Worm (Caenorhabditis elegans) whole organism, mixed stage, embryonic: ENCODE results near the gene F46C5.1.

ENCODE experiments used
- blmp-1 ChIP-seq: fragments of 150-350 bp; optimal IDR thresholded peaks from 2 replicates; lab custom pipeline; 2014; ENCODE audit warnings: missing biosample characterization, missing genetic modification characterization
- elt-3 ChIP-seq: fragments of 150-350 bp; optimal IDR thresholded peaks from 2 replicates; lab custom pipeline; 2014; ENCODE audit warnings: missing biosample characterization, missing genetic modification characterization
- lsy-2 ChIP-seq: fragments of 150-350 bp; optimal IDR thresholded peaks from 2 replicates; lab custom pipeline; 2014; ENCODE audit warnings: missing biosample characterization, missing genetic modification characterization
- mep-1 ChIP-seq: fragments of 150-350 bp; optimal IDR thresholded peaks from 2 replicates; lab custom pipeline; 2017; ENCODE audit warnings: missing biosample characterization, missing genetic modification reagents, missing genetic modification characterization, inconsistent platforms
- nhr-12 ChIP-seq: fragments of 150-350 bp; optimal IDR thresholded peaks from 2 replicates; lab custom pipeline; 2014; ENCODE audit warnings: missing biosample characterization, missing genetic modification characterization
- nhr-76 ChIP-seq: sonication (generic microtip); optimal IDR thresholded peaks from 2 replicates; lab custom pipeline; 2017; ENCODE audit warnings: missing biosample characterization, missing genetic modification characterization
- snpc-4 ChIP-seq: fragments of 150-350 bp; optimal IDR thresholded peaks from 2 replicates; lab custom pipeline; 2014; ENCODE audit warnings: missing biosample characterization, missing genetic modification characterization
- sptf-1 ChIP-seq: sonication (generic microtip); optimal IDR thresholded peaks from 2 replicates; lab custom pipeline; 2017; ENCODE audit warnings: mild to moderate bottlenecking, missing genetic modification characterization, moderate library complexity, missing compliant biosample characterization
- unc-62 ChIP-seq: fragments of 150-350 bp; optimal IDR thresholded peaks from 2 replicates; lab custom pipeline; 2014; ENCODE audit warnings: missing biosample characterization, missing genetic modification reagents, missing genetic modification characterization

DNA sequence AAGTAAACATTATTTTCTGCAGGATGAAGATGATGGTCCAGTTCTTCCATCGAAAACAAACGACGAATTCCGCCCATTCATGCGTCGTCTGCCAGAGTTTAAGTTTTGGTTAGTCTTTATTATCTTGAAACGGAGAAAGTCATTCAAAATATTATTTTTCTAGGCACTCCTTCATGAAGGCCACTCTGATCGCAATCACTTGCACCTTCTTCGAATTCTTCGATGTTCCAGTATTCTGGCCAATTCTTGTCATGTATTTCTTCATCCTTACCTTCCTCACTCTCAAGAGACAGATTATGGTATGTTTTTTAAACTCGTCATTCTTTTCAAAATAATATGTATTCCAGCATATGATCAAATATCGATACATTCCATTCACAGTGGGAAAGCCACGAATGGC lies 9.2 kb downstream of the F46C5.1 start:
- TF ChIP-seq blmp-1 (tag; lab: Kevin White, UChicago) (no peak), unc-62 (no peak), nhr-12 (tag; lab: Kevin White, UChicago) (no peak), snpc-4 (tag; lab: Kevin White, UChicago) (no peak), elt-3 (tag; lab: Kevin White, UChicago) (no peak), mep-1 (tag; lab: Kevin White, UChicago) (no peak), lsy-2 (no peak), sptf-1 (tag; lab: Kevin White, UChicago) (no peak), nhr-76 (tag; lab: Kevin White, UChicago) (no peak)
